Worm (Caenorhabditis elegans) whole organism, young adult: ENCODE data around the gene pyk-2.
A peak's percentile ranks its signal among the peaks of the same experiment; 100 is the strongest.

Experiments
- B0035.1 ChIP-seq: sonication (generic microtip); optimal IDR thresholded peaks from 2 replicates; lab custom pipeline; 2016; ENCODE audit warnings: missing genetic modification characterization, mild to moderate bottlenecking, missing compliant biosample characterization, missing genotype, missing genetic modification reagents
- F22D6.2 ChIP-seq: sonication (generic microtip); optimal IDR thresholded peaks from 2 replicates; lab custom pipeline; 2016; ENCODE audit warnings: mild to moderate bottlenecking, missing genetic modification characterization, missing compliant biosample characterization
- F23B12.7 ChIP-seq: sonication (generic microtip); optimal IDR thresholded peaks from 2 replicates; lab custom pipeline; 2017; ENCODE audit warnings: missing genetic modification characterization, mild to moderate bottlenecking, missing compliant biosample characterization, antibody characterized with exemption, moderate library complexity; ENCODE audit not compliant: insufficient read depth
- F52B5.7 ChIP-seq: sonication (generic microtip); optimal IDR thresholded peaks from 2 replicates; lab custom pipeline; 2016; ENCODE audit warnings: mild to moderate bottlenecking, missing genetic modification characterization, missing compliant biosample characterization
- K11D2.4 ChIP-seq: fragments of 200-800 bp; sonication (Bioruptor generic); IDR thresholded peaks from 2 replicates; pipeline ENCODE4 v1.3.6; 2022; ENCODE audit warnings: missing genetic modification reagents, missing genetic modification characterization, missing compliant biosample characterization
- K12H6.12 ChIP-seq: fragments of 200-800 bp; sonication (Bioruptor generic); optimal IDR thresholded peaks from 2 replicates; lab custom pipeline; 2018; ENCODE audit warnings: mild to moderate bottlenecking, missing genetic modification characterization, missing compliant biosample characterization
- T07F8.4 ChIP-seq: sonication (generic microtip); optimal IDR thresholded peaks from 2 replicates; lab custom pipeline; 2016; ENCODE audit warnings: mild to moderate bottlenecking, missing genetic modification characterization, moderate library complexity, missing compliant biosample characterization
- T26A5.8 ChIP-seq: sonication (generic microtip); optimal IDR thresholded peaks from 2 replicates; lab custom pipeline; 2016; ENCODE audit warnings: missing genetic modification characterization, missing compliant biosample characterization
- Y53F4B.3 ChIP-seq: fragments of 200-800 bp; sonication (Bioruptor generic); IDR thresholded peaks from 2 replicates; pipeline ENCODE4 v1.3.6; 2022; ENCODE audit warnings: missing genetic modification reagents, missing genetic modification characterization, missing compliant biosample characterization
- Y53G8AR.9 ChIP-seq: fragments of 200-800 bp; sonication (Bioruptor generic); conservative IDR thresholded peaks from 2 replicates; pipeline ENCODE4 v1.3.6; 2022; ENCODE audit warnings: missing genetic modification reagents, missing genetic modification characterization, missing compliant biosample characterization
- Y56A3A.18 ChIP-seq: fragments of 200-800 bp; sonication (Bioruptor generic); IDR thresholded peaks from 2 replicates; pipeline ENCODE4 v1.3.6; 2022; ENCODE audit warnings: missing genetic modification reagents, missing genetic modification characterization, missing compliant biosample characterization
- Y79H2A.3 ChIP-seq: fragments of 200-800 bp; sonication (Bioruptor generic); conservative IDR thresholded peaks from 2 replicates; pipeline ENCODE4 v1.3.6; 2022; ENCODE audit warnings: missing genetic modification reagents, missing genetic modification characterization, missing compliant biosample characterization
- athp-1 ChIP-seq: sonication (generic microtip); optimal IDR thresholded peaks from 2 replicates; lab custom pipeline; 2017; ENCODE audit warnings: mild to moderate bottlenecking, missing genetic modification characterization, missing compliant biosample characterization
- attf-6 ChIP-seq: fragments of 200-800 bp; sonication (Bioruptor generic); IDR thresholded peaks from 2 replicates; pipeline ENCODE4 v1.3.6; 2022; ENCODE audit warnings: missing genetic modification reagents, missing genetic modification characterization, missing compliant biosample characterization
- bed-1 ChIP-seq: fragments of 200-800 bp; sonication (Bioruptor generic); IDR thresholded peaks from 2 replicates; pipeline ENCODE4 v1.3.6; 2022; ENCODE audit warnings: missing genetic modification reagents, missing genetic modification characterization, missing compliant biosample characterization
- bed-2 ChIP-seq: fragments of 200-800 bp; sonication (Bioruptor generic); IDR thresholded peaks from 2 replicates; pipeline ENCODE4 v1.3.6; 2022; ENCODE audit warnings: missing genetic modification reagents, missing genetic modification characterization, missing compliant biosample characterization
- cebp-1 ChIP-seq, 2 experiments: fragments of 200-800 bp in 1 of 2; sonication (Bioruptor generic) in 1 of 2; sonication (generic microtip) in 1 of 2; IDR thresholded peaks in 1 of 2; optimal IDR thresholded peaks in 1 of 2; 2 replicates each; pipeline versions ENCODE4 v1.3.6 to Lab custom; 2017 to 2022; ENCODE audit warnings: missing compliant biosample characterization in 2 of 2, missing genetic modification characterization in 2 of 2, mild to moderate bottlenecking in 1 of 2, missing genetic modification reagents in 1 of 2, moderate library complexity in 1 of 2
- ceh-27 ChIP-seq: fragments of 200-800 bp; sonication (Bioruptor generic); optimal IDR thresholded peaks from 2 replicates; lab custom pipeline; 2018; ENCODE audit warnings: mild to moderate bottlenecking, missing genetic modification characterization, moderate library complexity, missing compliant biosample characterization
- ceh-79 ChIP-seq: sonication (generic microtip); optimal IDR thresholded peaks from 2 replicates; lab custom pipeline; 2017; ENCODE audit warnings: mild to moderate bottlenecking, missing genetic modification characterization, missing compliant biosample characterization
- chd-7 ChIP-seq: sonication (generic microtip); optimal IDR thresholded peaks from 2 replicates; lab custom pipeline; 2016; ENCODE audit warnings: mild to moderate bottlenecking, missing genetic modification characterization, moderate library complexity, missing compliant biosample characterization
- egrh-3 ChIP-seq: fragments of 200-800 bp; sonication (Bioruptor generic); IDR thresholded peaks from 2 replicates; pipeline ENCODE4 v1.3.6; 2022; ENCODE audit warnings: missing genetic modification reagents, missing genetic modification characterization, missing compliant biosample characterization
- ekl-4 ChIP-seq: fragments of 200-800 bp; sonication (Bioruptor generic); IDR thresholded peaks from 2 replicates; pipeline ENCODE4 v1.3.6; 2022; ENCODE audit warnings: missing genetic modification reagents, missing genetic modification characterization, missing compliant biosample characterization
- him-1 ChIP-seq: sonication (generic microtip); optimal IDR thresholded peaks from 2 replicates; lab custom pipeline; 2016; ENCODE audit warnings: missing genotype, missing genetic modification reagents, missing genetic modification characterization, missing compliant biosample characterization
- hmg-1.2 ChIP-seq: fragments of 200-800 bp; sonication (Bioruptor generic); IDR thresholded peaks from 2 replicates; pipeline ENCODE4 v1.3.6; 2022; ENCODE audit warnings: missing genetic modification reagents, missing genetic modification characterization, missing compliant biosample characterization
- hmg-20 ChIP-seq: fragments of 200-800 bp; sonication (Bioruptor generic); IDR thresholded peaks from 2 replicates; pipeline ENCODE4 v1.3.6; 2022; ENCODE audit warnings: missing genetic modification reagents, missing genetic modification characterization, missing compliant biosample characterization
- hsf-1 ChIP-seq: fragments of 200-800 bp; sonication (Bioruptor generic); IDR thresholded peaks from 2 replicates; pipeline ENCODE4 v1.3.6; 2022; ENCODE audit warnings: missing genetic modification reagents, missing genetic modification characterization, missing compliant biosample characterization
- lin-35 ChIP-seq, 3 experiments: fragments of 150-350 bp in 2 of 3; sonication (generic microtip) in 1 of 3; optimal IDR thresholded peaks; 2 replicates each; lab custom pipeline; 2014 to 2018; ENCODE audit warnings: missing biosample characterization in 3 of 3, missing genetic modification characterization in 3 of 3, missing genetic modification reagents in 3 of 3
- lin-54 ChIP-seq: fragments of 200-800 bp; sonication (Bioruptor generic); optimal IDR thresholded peaks from 2 replicates; lab custom pipeline; 2018; ENCODE audit warnings: mild to moderate bottlenecking, missing genetic modification characterization, missing compliant biosample characterization
- lsl-1 ChIP-seq: fragments of 200-800 bp; sonication (Bioruptor generic); optimal IDR thresholded peaks from 2 replicates; lab custom pipeline; 2018; ENCODE audit warnings: mild to moderate bottlenecking, missing genetic modification characterization, moderate library complexity, missing compliant biosample characterization
- lsy-27 ChIP-seq: sonication (generic microtip); optimal IDR thresholded peaks from 2 replicates; lab custom pipeline; 2017; ENCODE audit warnings: missing genetic modification characterization, mild to moderate bottlenecking, missing compliant biosample characterization, antibody characterized with exemption, missing genotype, borderline replicate concordance; ENCODE audit not compliant: insufficient read depth
- mel-28 ChIP-seq: sonication (generic microtip); optimal IDR thresholded peaks from 2 replicates; lab custom pipeline; 2016; ENCODE audit warnings: borderline replicate concordance, mild to moderate bottlenecking, missing genetic modification characterization, missing compliant biosample characterization
- mxl-1 ChIP-seq: sonication (generic microtip); optimal IDR thresholded peaks from 2 replicates; lab custom pipeline; 2016; ENCODE audit warnings: missing genetic modification characterization, missing compliant biosample characterization
- nhr-120 ChIP-seq: fragments of 200-800 bp; sonication (Bioruptor generic); IDR thresholded peaks from 2 replicates; pipeline ENCODE4 v1.3.6; 2022; ENCODE audit warnings: missing genetic modification characterization, missing compliant biosample characterization
- nhr-179 ChIP-seq: sonication (generic microtip); optimal IDR thresholded peaks from 2 replicates; lab custom pipeline; 2016; ENCODE audit warnings: mild to moderate bottlenecking, missing genetic modification characterization, missing compliant biosample characterization
- nhr-27 ChIP-seq: fragments of 200-800 bp; sonication (Bioruptor generic); optimal IDR thresholded peaks from 2 replicates; lab custom pipeline; 2018; ENCODE audit warnings: mild to moderate bottlenecking, missing genetic modification characterization, moderate library complexity, missing compliant biosample characterization
- nhr-80 ChIP-seq: sonication (generic microtip); optimal IDR thresholded peaks from 2 replicates; lab custom pipeline; 2016; ENCODE audit warnings: missing genetic modification characterization, missing compliant biosample characterization
- pbrm-1 ChIP-seq: fragments of 200-800 bp; sonication (Bioruptor generic); IDR thresholded peaks from 2 replicates; pipeline ENCODE4 v1.3.6; 2022; ENCODE audit warnings: missing genetic modification reagents, missing genetic modification characterization, missing compliant biosample characterization
- pha-4 ChIP-seq: fragments of 150-350 bp; sonication (generic microtip); optimal IDR thresholded peaks from 2 replicates; lab custom pipeline; 2014; ENCODE audit warnings: missing biosample characterization, missing genetic modification reagents, missing genetic modification characterization
- rec-8 ChIP-seq, 2 experiments: sonication (generic microtip); optimal IDR thresholded peaks; 2 replicates each; lab custom pipeline; 2016; ENCODE audit warnings: mild to moderate bottlenecking in 2 of 2, missing genetic modification characterization in 2 of 2, missing genetic modification reagents in 2 of 2, missing genotype in 2 of 2, missing biosample characterization in 1 of 2, missing compliant biosample characterization in 1 of 2, moderate library complexity in 1 of 2
- sdz-38 ChIP-seq: sonication (generic microtip); optimal IDR thresholded peaks from 2 replicates; lab custom pipeline; 2016; ENCODE audit warnings: missing genotype, missing genetic modification characterization, missing compliant biosample characterization
- snpc-1.1 ChIP-seq: sonication (generic microtip); optimal IDR thresholded peaks from 2 replicates; lab custom pipeline; 2017; ENCODE audit warnings: missing genetic modification characterization, mild to moderate bottlenecking, missing compliant biosample characterization, antibody characterized with exemption, moderate library complexity, missing genotype, missing genetic modification reagents; ENCODE audit not compliant: insufficient read depth
- tbx-9 ChIP-seq: sonication (generic microtip); optimal IDR thresholded peaks from 2 replicates; lab custom pipeline; 2016; ENCODE audit warnings: borderline replicate concordance, missing genetic modification characterization, inconsistent platforms, missing compliant biosample characterization
- unc-130 ChIP-seq: sonication (generic microtip); optimal IDR thresholded peaks from 2 replicates; lab custom pipeline; 2016; ENCODE audit warnings: missing genetic modification reagents, missing genetic modification characterization, missing compliant biosample characterization
- unc-62 ChIP-seq: fragments of 150-350 bp; optimal IDR thresholded peaks from 2 replicates; lab custom pipeline; 2014; ENCODE audit warnings: missing biosample characterization, missing genetic modification reagents, missing genetic modification characterization

Gene pyk-2

DNA sequence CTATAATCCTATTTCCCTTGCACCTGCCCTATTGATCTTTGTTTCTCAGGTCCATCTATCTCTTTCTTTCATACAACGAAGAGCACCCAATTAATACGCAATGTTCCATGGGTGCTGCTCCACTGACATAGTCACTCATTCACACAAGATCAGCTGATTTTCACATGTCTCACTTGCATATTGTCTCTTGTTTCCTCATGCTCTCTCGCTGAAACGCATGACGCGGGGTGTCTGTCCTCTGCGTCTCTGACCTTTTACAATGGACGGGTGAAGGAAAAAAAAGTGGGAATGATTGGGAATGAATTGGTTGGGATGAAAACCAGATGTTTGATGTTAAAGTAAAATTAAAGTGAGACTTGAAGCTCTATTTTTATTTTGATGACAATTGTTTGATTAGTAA lies 25.6 kb downstream of the pyk-2 start (continued):
- no peak for TF ChIP-seq B0035.1 (tag; lab: Kevin White, UChicago)
- TF ChIP-seq ceh-27 (GFP tag; lab: Kevin White, UChicago) = peak; percentile 83
- peak; percentile 73 for TF ChIP-seq unc-62
- TF ChIP-seq Y53G8AR.9 (GFP tag; lab: Robert Waterston, UW) = peak; percentile 47; the same call in 1 of the 2 replicates
- no peak for TF ChIP-seq nhr-120 (GFP tag; lab: Robert Waterston, UW)
- TF ChIP-seq K12H6.12 (tag; lab: Kevin White, UChicago) = peak; percentile 71
- TF ChIP-seq rec-8 (tag; optimal IDR thresholded peaks at IDR 0.05; lab: Kevin White, UChicago) = no peak
- no peak for TF ChIP-seq nhr-80 (tag; lab: Kevin White, UChicago)
- no peak for TF ChIP-seq lsl-1
- TF ChIP-seq nhr-27 = no peak

DNA sequence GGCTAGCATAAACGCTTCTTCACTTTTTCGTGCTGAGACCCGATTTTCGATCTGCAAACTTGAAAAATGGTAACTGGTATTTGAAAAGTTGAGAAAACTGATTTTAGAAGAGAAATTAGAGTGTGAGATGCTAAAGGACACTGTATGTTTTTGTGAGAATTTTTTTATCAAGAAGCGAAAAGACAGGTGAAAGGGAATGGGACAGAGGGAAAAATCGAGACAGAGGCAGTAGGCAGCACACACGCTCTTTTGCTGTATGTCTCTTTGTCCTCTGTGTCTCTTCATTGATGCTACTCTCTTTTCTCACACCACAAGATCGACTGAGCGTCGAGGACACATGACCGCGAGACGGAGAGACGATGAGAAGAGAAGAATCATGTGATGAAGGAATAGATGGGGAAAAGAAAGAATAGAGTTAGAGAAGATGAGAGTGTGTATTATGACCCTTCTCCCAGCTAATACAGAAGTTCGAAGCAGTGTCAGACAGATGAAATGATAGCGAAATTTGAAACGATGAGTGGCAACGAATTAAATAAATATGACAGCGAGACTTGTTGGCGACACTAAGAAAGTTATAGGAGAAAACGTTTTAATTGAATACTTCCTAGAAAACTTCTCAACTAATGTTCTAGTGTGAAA lies 26.3 kb downstream of the pyk-2 start, which contains the start of gene lgg-2:
TSS of gene lgg-2 (minus strand) at position 51 of the 639 bp plus-strand sequence.
- TF ChIP-seq T07F8.4 (no peak), mel-28 (tag; lab: Kevin White, UChicago) (no peak), sdz-38 (tag; lab: Kevin White, UChicago) (no peak), lin-35 (GFP tag; optimal IDR thresholded peaks at IDR 0.05; lab: Kevin White, UChicago) (peak in 2 of 3 experiments; percentile 31 to 92), nhr-120 (GFP tag; lab: Robert Waterston, UW) (no peak), pbrm-1 (GFP tag; lab: Robert Waterston, UW) (peak; percentile 77; the same call in 1 of the 2 replicates), K11D2.4 (GFP tag; lab: Robert Waterston, UW) (peak; percentile 91), cebp-1 (GFP tag; IDR thresholded peaks at IDR 0.05; lab: Robert Waterston, UW) (peak; percentile 44; the same call in 1 of the 2 replicates), cebp-1 (tag; optimal IDR thresholded peaks at IDR 0.05; lab: Kevin White, UChicago) (peak; percentile 92), egrh-3 (GFP tag; lab: Robert Waterston, UW) (peak; percentile 11; the same call in 1 of the 2 replicates), Y56A3A.18 (peak; percentile 42; the same call in 1 of the 2 replicates), F22D6.2 (peak; percentile 84), hmg-1.2 (GFP tag; lab: Robert Waterston, UW) (peak; percentile 85), Y79H2A.3 (GFP tag; lab: Robert Waterston, UW) (no peak), unc-130 (GFP tag; lab: Kevin White, UChicago) (no peak), Y53F4B.3 (GFP tag; lab: Robert Waterston, UW) (no peak), tbx-9 (tag; lab: Kevin White, UChicago) (no peak), snpc-1.1 (tag; lab: Kevin White, UChicago) (no peak), F23B12.7 (tag; lab: Kevin White, UChicago) (no peak), him-1 (tag; lab: Kevin White, UChicago) (no peak), hsf-1 (GFP tag; lab: Robert Waterston, UW) (no peak), T26A5.8 (tag; lab: Kevin White, UChicago) (no peak), chd-7 (tag; lab: Kevin White, UChicago) (peak; percentile 95), bed-1 (no peak), ekl-4 (peak; percentile 90), lsy-27 (tag; lab: Kevin White, UChicago) (no peak), ceh-79 (no peak), mxl-1 (tag; lab: Kevin White, UChicago) (peak; percentile 23), athp-1 (no peak), lin-54 (GFP tag; lab: Kevin White, UChicago) (peak; percentile 81), lsl-1 (no peak), nhr-27 (no peak), F52B5.7 (no peak), bed-2 (no peak), nhr-179 (no peak), hmg-20 (GFP tag; lab: Robert Waterston, UW) (0 out of 2 replicates have a peak, but pooled peaks have one; percentile 30), attf-6 (GFP tag; lab: Robert Waterston, UW) (no peak), Y53G8AR.9 (GFP tag; lab: Robert Waterston, UW) (peak; percentile 83), pha-4 (tag; lab: Kevin White, UChicago) (peak; percentile 67)
